2 fruit fly cellular contexts compared by ENCODE assay signal in the genomic region with DNA sequence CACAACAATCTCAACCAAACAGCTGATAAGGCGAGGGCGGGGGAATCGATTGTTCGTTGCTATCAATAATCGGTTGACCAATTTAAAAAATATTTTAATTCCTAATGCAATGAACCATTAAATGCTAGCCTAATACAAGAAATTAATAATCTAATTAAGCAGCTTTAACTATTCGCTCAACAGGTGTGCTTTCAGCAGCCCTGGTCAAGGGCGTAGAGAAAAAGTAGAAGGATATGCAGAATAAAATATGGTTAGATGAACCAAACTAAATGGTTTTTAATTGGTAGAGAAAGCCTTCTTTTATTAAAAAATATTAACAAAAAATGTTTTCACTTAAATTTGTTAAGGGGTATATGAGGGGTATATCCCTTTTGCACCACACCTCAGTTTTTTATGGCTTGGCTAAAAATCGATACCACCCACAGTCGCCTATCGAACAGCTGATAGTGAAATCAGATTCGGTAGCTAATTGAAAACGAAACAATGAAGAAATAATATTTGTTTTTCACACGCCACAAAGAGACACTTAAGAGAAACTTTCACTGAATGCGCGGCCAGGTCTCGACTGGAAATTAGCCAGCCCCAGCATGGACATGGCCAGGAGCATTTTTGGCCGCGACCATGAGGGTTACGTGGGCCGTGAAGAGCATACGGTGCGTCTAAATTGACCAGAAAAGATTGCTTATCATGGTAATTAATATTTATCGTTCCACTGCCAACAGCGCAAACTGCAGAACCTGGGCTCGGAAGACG.
TF ChIP-seq lines count a peak whose summit lies in the region.

TSS of gene SIDL (minus strand) at position 51 of the 753 bp plus-strand sequence.
TSS of gene CG12241 (plus strand) at position 433 of the 753 bp plus-strand sequence.

TF ChIP-seq in whole organism, embryonic, 481 proteins besides CTCF, POLR2A, EP300 and RAD21 (continued from another document and continues in another):
- TF ChIP-seq Opbp (GFP tag; IDR thresholded peaks at IDR 0.05; lab: Robert Waterston, UW; ENCODE audit: partially characterized antibody) (peak; percentile 34; the same call in 1 of the 3 replicates), klu (GFP tag; IDR thresholded peaks at IDR 0.05; lab: Robert Waterston, UW) (peak; percentile 89), CG8765 (GFP tag; IDR thresholded peaks at IDR 0.05; lab: Robert Waterston, UW) (peak; percentile 87; the same call in 1 of the 2 replicates), Tbp (GFP tag; optimal IDR thresholded peaks at IDR 0.05; lab: Kevin White, UChicago) (no peak), CG3163 (GFP tag; optimal IDR thresholded peaks at IDR 0.05; lab: Kevin White, UChicago) (no peak), CG17359 (tag; optimal IDR thresholded peaks at IDR 0.05; lab: Kevin White, UChicago) (peak; percentile 83), Asciz (GFP tag; optimal IDR thresholded peaks at IDR 0.05; lab: Kevin White, UChicago) (no peak), Mad (GFP tag; optimal IDR thresholded peaks at IDR 0.05; lab: Kevin White, UChicago) (no peak), NFAT (GFP tag; IDR thresholded peaks at IDR 0.05; lab: Robert Waterston, UW) (peak; percentile 92), ato (GFP tag; IDR thresholded peaks at IDR 0.05; lab: Robert Waterston, UW; ENCODE audit: partially characterized antibody) (no peak), lmd (GFP tag; IDR thresholded peaks at IDR 0.05; lab: Robert Waterston, UW) (peak; percentile 93), Lim3 (GFP tag; IDR thresholded peaks at IDR 0.05; lab: Robert Waterston, UW) (no peak), sens-2 (GFP tag; IDR thresholded peaks at IDR 0.05; lab: Robert Waterston, UW) (no peak), CG2202 (tag; optimal IDR thresholded peaks at IDR 0.05; lab: Kevin White, UChicago) (no peak), CG15514 (GFP tag; optimal IDR thresholded peaks at IDR 0.05; lab: Kevin White, UChicago) (peak; percentile 85), repo (GFP tag; optimal IDR thresholded peaks at IDR 0.05; lab: Kevin White, UChicago) (peak; percentile 46), CG13894 (tag; optimal IDR thresholded peaks at IDR 0.05; lab: Kevin White, UChicago) (no peak), CoRest (tag; optimal IDR thresholded peaks at IDR 0.05; lab: Kevin White, UChicago) (peak; percentile 67), tin (GFP tag; optimal IDR thresholded peaks at IDR 0.05; lab: Kevin White, UChicago) (peak; percentile 72), Sin3A (optimal IDR thresholded peaks at IDR 0.05; lab: Kevin White, UChicago) (no peak), dan (GFP tag; IDR thresholded peaks at IDR 0.05; lab: Robert Waterston, UW) (peak; percentile 50; the same call in 1 of the 2 replicates), abd-A (tag; optimal IDR thresholded peaks at IDR 0.05; lab: Kevin White, UChicago) (no peak), eve (GFP tag; optimal IDR thresholded peaks at IDR 0.05; lab: Kevin White, UChicago) (no peak), vfl (GFP tag; optimal IDR thresholded peaks at IDR 0.05; lab: Kevin White, UChicago) (peak; percentile 48), zf30C (GFP tag; optimal IDR thresholded peaks at IDR 0.05; lab: Kevin White, UChicago) (no peak), CG5953 (GFP tag; IDR thresholded peaks at IDR 0.05; lab: Robert Waterston, UW) (no peak), vvl (GFP tag; IDR thresholded peaks at IDR 0.05; lab: Robert Waterston, UW) (peak; percentile 96), sna (GFP tag; IDR thresholded peaks at IDR 0.05; lab: Robert Waterston, UW; ENCODE audit: partially characterized antibody) (0 out of 2 replicates have a peak, but pooled peaks have one; percentile 29), psq (GFP tag; optimal IDR thresholded peaks at IDR 0.05; lab: Kevin White, UChicago) (peak; percentile 13), CG3407 (GFP tag; optimal IDR thresholded peaks at IDR 0.05; lab: Kevin White, UChicago) (peak; percentile 44), ash1 (GFP tag; optimal IDR thresholded peaks at IDR 0.05; lab: Kevin White, UChicago) (no peak), CG6689 (GFP tag; IDR thresholded peaks at IDR 0.05; lab: Robert Waterston, UW) (peak; percentile 96), CG4328 (GFP tag; optimal IDR thresholded peaks at IDR 0.05; lab: Kevin White, UChicago) (no peak), Ets65A (GFP tag; lab: Kevin White, UChicago) (peak; percentile 98), cwo (GFP tag; optimal IDR thresholded peaks at IDR 0.05; lab: Kevin White, UChicago) (peak; percentile 78), CG7372 (GFP tag; IDR thresholded peaks at IDR 0.05; lab: Robert Waterston, UW) (peak; percentile 92), esg (GFP tag; conservative IDR thresholded peaks at IDR 0.05; lab: Robert Waterston, UW) (peak; percentile 20; the same call in 1 of the 2 replicates), CG10274 (GFP tag; optimal IDR thresholded peaks at IDR 0.05; lab: Kevin White, UChicago) (peak; percentile 41), vnd (GFP tag; IDR thresholded peaks at IDR 0.05; lab: Robert Waterston, UW; ENCODE audit: partially characterized antibody) (no peak), prd (optimal IDR thresholded peaks at IDR 0.05; lab: Kevin White, UChicago) (no peak), prd (GFP tag; IDR thresholded peaks at IDR 0.05; lab: Robert Waterston, UW) (peak; percentile 96), ara (GFP tag; IDR thresholded peaks at IDR 0.05; lab: Robert Waterston, UW) (peak; percentile 90), CG5245 (GFP tag; optimal IDR thresholded peaks at IDR 0.05; lab: Kevin White, UChicago) (peak; percentile 48), jing (GFP tag; optimal IDR thresholded peaks at IDR 0.05; lab: Kevin White, UChicago) (no peak), ab (GFP tag; optimal IDR thresholded peaks at IDR 0.05; lab: Kevin White, UChicago) (no peak), CG17829 (tag; optimal IDR thresholded peaks at IDR 0.05; lab: Kevin White, UChicago) (peak; percentile 86), mld (GFP tag; IDR thresholded peaks at IDR 0.05; lab: Robert Waterston, UW; ENCODE audit: partially characterized antibody) (no peak), CG6254 (GFP tag; optimal IDR thresholded peaks at IDR 0.05; lab: Kevin White, UChicago) (no peak), zfh2 (GFP tag; optimal IDR thresholded peaks at IDR 0.05; lab: Kevin White, UChicago) (peak; percentile 85), ATbp (GFP tag; optimal IDR thresholded peaks at IDR 0.05; lab: Kevin White, UChicago) (no peak), peb (GFP tag; IDR thresholded peaks at IDR 0.05; lab: Robert Waterston, UW) (peak; percentile 80), CG13287 (GFP tag; IDR thresholded peaks at IDR 0.05; lab: Robert Waterston, UW; ENCODE audit: partially characterized antibody) (no peak; the same call in 1 of the 2 replicates), hbn (GFP tag; IDR thresholded peaks at IDR 0.05; lab: Robert Waterston, UW; ENCODE audit: partially characterized antibody) (no peak; the same call in none of the 2 replicates), kni (GFP tag; optimal IDR thresholded peaks at IDR 0.05; lab: Kevin White, UChicago) (no peak), zen2 (GFP tag; IDR thresholded peaks at IDR 0.05; lab: Robert Waterston, UW; ENCODE audit: partially characterized antibody) (no peak), CG18262 (tag; optimal IDR thresholded peaks at IDR 0.05; lab: Kevin White, UChicago) (peak; percentile 90), CG4617 (GFP tag; optimal IDR thresholded peaks at IDR 0.05; lab: Kevin White, UChicago; ENCODE audit: borderline replicate concordance) (peak; percentile 18), YL-1 (GFP tag; optimal IDR thresholded peaks at IDR 0.05; lab: Kevin White, UChicago) (peak; percentile 43), Pdp1 (GFP tag; optimal IDR thresholded peaks at IDR 0.05; lab: Kevin White, UChicago) (peak; percentile 81 to 90)

TF ChIP-seq in whole organism, prepupa, 60 proteins besides CTCF, POLR2A, EP300 and RAD21 (continued from another document):
- no peak for TF ChIP-seq Hr4 (GFP tag; optimal IDR thresholded peaks at IDR 0.05; lab: Kevin White, UChicago)
- TF ChIP-seq Met (GFP tag; optimal IDR thresholded peaks at IDR 0.05; lab: Kevin White, UChicago): no peak
- no peak for TF ChIP-seq fd59A (GFP tag; optimal IDR thresholded peaks at IDR 0.05; lab: Kevin White, UChicago)
- no peak for TF ChIP-seq CG16779 (tag; optimal IDR thresholded peaks at IDR 0.05; lab: Kevin White, UChicago)
- TF ChIP-seq acj6 (GFP tag; optimal IDR thresholded peaks at IDR 0.05; lab: Kevin White, UChicago): no peak
- TF ChIP-seq CG3919 (GFP tag; optimal IDR thresholded peaks at IDR 0.05; lab: Kevin White, UChicago): peak; percentile 96
- TF ChIP-seq CG6792 (GFP tag; optimal IDR thresholded peaks at IDR 0.05; lab: Kevin White, UChicago): peak; percentile 83
- peak; percentile 68 for TF ChIP-seq fd85E (GFP tag; optimal IDR thresholded peaks at IDR 0.05; lab: Kevin White, UChicago)
- TF ChIP-seq CG6163 (GFP tag; IDR thresholded peaks at IDR 0.05; lab: Robert Waterston, UW): peak; percentile 99
- TF ChIP-seq CG10669 (GFP tag; optimal IDR thresholded peaks at IDR 0.05; lab: Kevin White, UChicago): no peak
- TF ChIP-seq esn (GFP tag; optimal IDR thresholded peaks at IDR 0.05; lab: Kevin White, UChicago): peak; percentile 88
